Fruit fly (Drosophila melanogaster) S2 (cell line): ENCODE results near the gene CG11905.

Experiments
- CG8478 ChIP-seq: fragments of >200 bp; optimal IDR thresholded peaks from 2 replicates; lab custom pipeline; 2018
- CTCF ChIP-seq, 2 experiments: fragments of >200 bp; optimal IDR thresholded peaks; 2 replicates each; lab custom pipeline; 2018

DNA sequence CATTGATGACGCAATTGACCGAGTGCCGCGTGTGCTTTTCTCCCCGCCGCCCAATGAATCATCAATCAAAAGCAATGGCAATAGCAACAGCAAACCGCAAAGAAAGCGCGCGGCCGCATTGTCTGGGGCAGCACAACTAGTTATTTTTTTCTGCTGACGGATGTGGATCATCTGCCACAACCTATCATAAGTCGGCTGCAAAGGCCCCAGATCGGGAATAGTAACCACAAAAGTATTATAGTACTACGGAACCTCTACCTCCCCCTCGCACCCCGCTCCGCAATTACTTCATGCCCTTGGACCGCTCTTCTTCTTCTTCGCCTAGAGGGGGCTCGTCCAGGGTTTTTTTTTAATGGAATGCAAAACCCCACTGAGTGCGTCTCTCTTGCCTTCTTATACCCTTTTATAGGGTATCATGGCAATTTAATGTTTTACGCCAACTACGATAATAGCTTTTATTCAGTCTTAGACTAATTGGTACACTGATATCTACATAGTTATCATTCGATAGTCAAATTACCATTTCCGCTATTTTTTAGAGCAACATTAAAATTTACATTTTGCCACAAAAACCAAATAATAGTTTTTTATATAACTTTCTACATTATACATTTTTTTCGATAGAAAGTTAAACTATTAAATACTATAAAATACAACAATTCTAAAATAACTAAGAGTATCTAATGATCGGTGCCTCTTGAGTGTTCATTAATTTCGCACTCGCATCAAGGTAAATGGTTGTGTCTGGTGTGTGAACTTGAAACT lies 20.8 kb upstream of the CG11905 start:
- TF ChIP-seq CTCF (optimal IDR thresholded peaks at IDR 0.05; lab: Kevin White, UChicago) (no peak), CG8478 (lab: Kevin White, UChicago) (no peak)
